Worm (Caenorhabditis elegans) whole organism, late embryonic: ENCODE measurements around the gene sea-1.

Experiments used
- ama-1 ChIP-seq: fragments of 150-350 bp; optimal IDR thresholded peaks from 2 replicates; lab custom pipeline; 2014
- ceh-48 ChIP-seq: sonication (generic microtip); optimal IDR thresholded peaks from 2 replicates; lab custom pipeline; 2016; ENCODE audit warnings: missing genetic modification characterization, inconsistent platforms, missing compliant biosample characterization
- che-1 ChIP-seq: sonication (generic microtip); optimal IDR thresholded peaks from 2 replicates; lab custom pipeline; 2016; ENCODE audit warnings: mild to moderate bottlenecking, missing genetic modification characterization, missing compliant biosample characterization
- elt-2 ChIP-seq: sonication (generic microtip); optimal IDR thresholded peaks from 2 replicates; lab custom pipeline; 2016; ENCODE audit warnings: missing genetic modification reagents, missing genetic modification characterization, missing compliant biosample characterization
- ets-4 ChIP-seq: sonication (generic microtip); optimal IDR thresholded peaks from 2 replicates; lab custom pipeline; 2016; ENCODE audit warnings: missing genetic modification characterization, missing compliant biosample characterization
- hlh-15 ChIP-seq: sonication (generic microtip); optimal IDR thresholded peaks from 2 replicates; lab custom pipeline; 2016; ENCODE audit warnings: missing genetic modification characterization, missing compliant biosample characterization
- hlh-30 ChIP-seq: sonication (generic microtip); optimal IDR thresholded peaks from 2 replicates; lab custom pipeline; 2017; ENCODE audit warnings: antibody characterized with exemption, missing genetic modification characterization, missing compliant biosample characterization; ENCODE audit not compliant: insufficient read depth
- nhr-11 ChIP-seq: fragments of 150-350 bp; optimal IDR thresholded peaks from 2 replicates; lab custom pipeline; 2014; ENCODE audit warnings: missing biosample characterization, missing genetic modification characterization
- npax-4 ChIP-seq: sonication (generic microtip); optimal IDR thresholded peaks from 2 replicates; lab custom pipeline; 2016; ENCODE audit warnings: missing genetic modification characterization, missing compliant biosample characterization
- pag-3 ChIP-seq: sonication (generic microtip); optimal IDR thresholded peaks from 2 replicates; lab custom pipeline; 2016; ENCODE audit warnings: missing compliant biosample characterization, missing genetic modification characterization, borderline replicate concordance
- pha-4 ChIP-seq: fragments of 150-350 bp; optimal IDR thresholded peaks from 2 replicates; lab custom pipeline; 2018; ENCODE audit warnings: missing biosample characterization, missing genetic modification reagents, missing genetic modification characterization
- unc-55 ChIP-seq: sonication (generic microtip); optimal IDR thresholded peaks from 2 replicates; lab custom pipeline; 2017; ENCODE audit warnings: missing biosample characterization, missing genetic modification reagents, missing genetic modification characterization
- zip-5 ChIP-seq: sonication (generic microtip); optimal IDR thresholded peaks from 2 replicates; lab custom pipeline; 2016; ENCODE audit warnings: missing genetic modification characterization, missing compliant biosample characterization

ce11 chrII:3680366-3680765 is 7.0 kb upstream of the sea-1 start:
- TF ChIP-seq unc-55 (GFP tag; lab: Kevin White, UChicago) (no peak), hlh-30 (tag; lab: Kevin White, UChicago) (no peak), pha-4 (tag; lab: Kevin White, UChicago) (no peak), zip-5 (tag; lab: Kevin White, UChicago) (no peak), elt-2 (no peak), npax-4 (tag; lab: Kevin White, UChicago) (no peak), pag-3 (tag; lab: Kevin White, UChicago) (no peak), ama-1 (lab: Kevin White, UChicago) (no peak), nhr-11 (tag; lab: Kevin White, UChicago) (no peak), che-1 (no peak), ceh-48 (tag; lab: Kevin White, UChicago) (no peak), ets-4 (tag; lab: Kevin White, UChicago) (no peak), hlh-15 (tag; lab: Kevin White, UChicago) (no peak)
